Worm (Caenorhabditis elegans): ENCODE results near the gene sre-26.

DNA sequence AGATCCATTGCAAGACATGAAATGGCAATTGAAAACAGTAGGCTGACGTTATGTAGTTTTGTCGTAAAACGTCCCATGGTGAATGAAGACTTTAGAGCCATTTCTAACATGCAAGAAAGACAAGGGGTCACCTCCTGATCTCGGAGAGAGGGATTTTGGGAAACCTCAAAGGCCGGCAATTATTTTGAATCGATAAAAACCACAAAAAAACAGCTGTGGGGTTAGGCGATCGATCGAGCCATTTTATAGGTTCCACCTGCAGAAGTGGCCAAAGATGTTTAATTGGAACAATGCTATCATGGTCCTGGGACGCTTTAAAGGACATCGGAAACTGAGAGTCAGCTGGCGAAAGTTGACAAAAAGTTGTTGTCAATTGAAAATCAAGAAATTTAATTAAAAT, 5.6 kb downstream of the sre-26 start, which contains the start of gene Y57A10C.11:
- TF ChIP-seq W03F9.2 (tag; optimal IDR thresholded peaks at IDR 0.05) (no peak), him-1 (tag; optimal IDR thresholded peaks at IDR 0.05) (no peak), dao-5 (tag; optimal IDR thresholded peaks at IDR 0.05) (no peak)

Data from whole organism, L4/young adult.